Fruit fly (Drosophila melanogaster) whole organism, embryonic: Measurements from ENCODE around the gene CG15034.
A peak's percentile ranks its signal among the peaks of the same experiment; 100 is the strongest.

ENCODE experiments used
- B-H1 ChIP-seq: fragments of 200-800 bp; sonication (Bioruptor generic); IDR thresholded peaks from 3 replicates; pipeline ENCODE4 v1.3.6; 2022; ENCODE audit warnings: missing biosample characterization, missing genetic modification characterization
- CG11456 ChIP-seq: fragments of 200-800 bp; sonication (Bioruptor generic); IDR thresholded peaks from 3 replicates; pipeline ENCODE4 v1.3.6; 2022; ENCODE audit warnings: missing biosample characterization, missing genetic modification characterization
- CG11696 ChIP-seq: fragments of 200-800 bp; sonication (Bioruptor generic); IDR thresholded peaks from 2 replicates; pipeline ENCODE4 v1.3.6; 2022; ENCODE audit warnings: missing biosample characterization, missing genetic modification characterization
- CG12744 ChIP-seq: fragments of 200-800 bp; sonication (Bioruptor generic); optimal IDR thresholded peaks from 2 replicates; lab custom pipeline; 2016; ENCODE audit warnings: missing biosample characterization, missing genetic modification characterization
- CG12769 ChIP-seq: fragments of 200-800 bp; sonication (Bioruptor generic); optimal IDR thresholded peaks from 2 replicates; lab custom pipeline; 2019; ENCODE audit warnings: missing biosample characterization, mild to moderate bottlenecking, missing genetic modification characterization, moderate library complexity
- CG13287 ChIP-seq: fragments of 200-800 bp; sonication (Bioruptor generic); IDR thresholded peaks from 2 replicates; pipeline ENCODE4 v1.3.6; 2022; ENCODE audit warnings: missing biosample characterization, missing genetic modification characterization; ENCODE audit not compliant: partially characterized antibody
- CG13894 ChIP-seq: fragments of 200-800 bp; sonication (Bioruptor generic); optimal IDR thresholded peaks from 3 replicates; lab custom pipeline; 2018; ENCODE audit warnings: missing biosample characterization, mild to moderate bottlenecking, missing genetic modification characterization, moderate library complexity
- CG15073 ChIP-seq: fragments of 200-800 bp; sonication (Bioruptor generic); optimal IDR thresholded peaks from 2 replicates; lab custom pipeline; 2016; ENCODE audit warnings: missing biosample characterization, missing genetic modification characterization
- CG15514 ChIP-seq: fragments of 200-800 bp; sonication (Bioruptor generic); optimal IDR thresholded peaks from 3 replicates; lab custom pipeline; 2017; ENCODE audit warnings: missing biosample characterization, missing genetic modification characterization, mild to moderate bottlenecking, moderate library complexity, missing genetic modification reagents
- CG16863 ChIP-seq: fragments of 200-800 bp; sonication (Bioruptor generic); optimal IDR thresholded peaks from 3 replicates; lab custom pipeline; 2016; ENCODE audit warnings: missing biosample characterization, missing genetic modification characterization
- CG18476 ChIP-seq: fragments of 200-800 bp; sonication (Bioruptor generic); optimal IDR thresholded peaks from 2 replicates; lab custom pipeline; 2016; ENCODE audit warnings: missing biosample characterization, mild to moderate bottlenecking, missing genetic modification characterization
- CG18619 ChIP-seq: fragments of 200-800 bp; sonication (Bioruptor generic); optimal IDR thresholded peaks from 3 replicates; lab custom pipeline; 2017; ENCODE audit warnings: missing biosample characterization, mild to moderate bottlenecking, missing genetic modification characterization
- CG2129 ChIP-seq: fragments of 200-800 bp; sonication (Bioruptor generic); IDR thresholded peaks from 2 replicates; pipeline ENCODE4 v1.3.6; 2022; ENCODE audit warnings: missing biosample characterization, missing genetic modification characterization; ENCODE audit not compliant: partially characterized antibody
- CG2712 ChIP-seq: fragments of 200-800 bp; optimal IDR thresholded peaks from 3 replicates; lab custom pipeline; 2019; ENCODE audit warnings: missing biosample characterization, mild to moderate bottlenecking, missing genetic modification characterization, moderate library complexity
- CG31441 ChIP-seq: fragments of 200-800 bp; sonication (Bioruptor generic); IDR thresholded peaks from 2 replicates; pipeline ENCODE4 v1.3.6; 2022; ENCODE audit warnings: missing biosample characterization, missing genetic modification characterization
- CG3847 ChIP-seq: fragments of 200-800 bp; sonication (Bioruptor generic); IDR thresholded peaks from 2 replicates; pipeline ENCODE4 v1.3.6; 2022; ENCODE audit warnings: missing biosample characterization, missing genetic modification characterization
- CG42726 ChIP-seq: fragments of 200-800 bp; sonication (Bioruptor generic); IDR thresholded peaks from 2 replicates; pipeline ENCODE4 v1.3.6; 2022; ENCODE audit warnings: missing biosample characterization, missing genetic modification characterization; ENCODE audit not compliant: partially characterized antibody
- CG4854 ChIP-seq: fragments of 200-800 bp; sonication (Bioruptor generic); optimal IDR thresholded peaks from 2 replicates; lab custom pipeline; 2016; ENCODE audit warnings: missing biosample characterization, missing genetic modification characterization, inconsistent platforms
- CG6654 ChIP-seq: fragments of 200-800 bp; sonication (Bioruptor generic); optimal IDR thresholded peaks from 2 replicates; lab custom pipeline; 2017; ENCODE audit warnings: missing biosample characterization, mild to moderate bottlenecking, missing genetic modification characterization
- CG6689 ChIP-seq: fragments of 200-800 bp; sonication (Bioruptor generic); IDR thresholded peaks from 2 replicates; pipeline ENCODE4 v1.3.6; 2022; ENCODE audit warnings: missing biosample characterization, missing genetic modification characterization
- CG8281 ChIP-seq: fragments of 200-800 bp; sonication (Bioruptor generic); optimal IDR thresholded peaks from 2 replicates; lab custom pipeline; 2018; ENCODE audit warnings: missing biosample characterization, mild to moderate bottlenecking, missing genetic modification characterization, moderate library complexity
- CG8944 ChIP-seq: fragments of 200-800 bp; sonication (Bioruptor generic); optimal IDR thresholded peaks from 3 replicates; lab custom pipeline; 2016; ENCODE audit warnings: missing biosample characterization, missing genetic modification characterization
- CG9817 ChIP-seq: fragments of 200-800 bp; sonication (Bioruptor generic); optimal IDR thresholded peaks from 2 replicates; lab custom pipeline; 2018; ENCODE audit warnings: missing biosample characterization, mild to moderate bottlenecking, missing genetic modification characterization, moderate library complexity
- Dek ChIP-seq: fragments of 200-800 bp; sonication (Bioruptor generic); optimal IDR thresholded peaks from 3 replicates; lab custom pipeline; 2019; ENCODE audit warnings: missing biosample characterization, mild to moderate bottlenecking, missing genetic modification characterization, moderate library complexity
- Dfd ChIP-seq, 2 experiments: fragments of >200 bp; optimal IDR thresholded peaks; 2 replicates each; lab custom pipeline; 2017; ENCODE audit warnings: missing biosample characterization in 2 of 2, missing genetic modification characterization in 2 of 2
- Hand ChIP-seq: fragments of 200-800 bp; sonication (Bioruptor generic); optimal IDR thresholded peaks from 2 replicates; lab custom pipeline; 2017; ENCODE audit warnings: mild to moderate bottlenecking, missing biosample characterization, missing genetic modification reagents, missing genetic modification characterization
- MESR4 ChIP-seq: fragments of 200-800 bp; sonication (Bioruptor generic); optimal IDR thresholded peaks from 2 replicates; lab custom pipeline; 2018; ENCODE audit warnings: missing biosample characterization, mild to moderate bottlenecking, missing genetic modification characterization, moderate library complexity
- Mad ChIP-seq: fragments of 200-800 bp; sonication (Bioruptor generic); optimal IDR thresholded peaks from 2 replicates; lab custom pipeline; 2016; ENCODE audit warnings: missing biosample characterization, missing genetic modification characterization
- Mrtf ChIP-seq: fragments of 200-800 bp; sonication (Bioruptor generic); IDR thresholded peaks from 3 replicates; pipeline ENCODE4 v1.3.6; 2022; ENCODE audit warnings: missing biosample characterization, missing genetic modification characterization
- Side ChIP-seq: fragments of 200-800 bp; sonication (Bioruptor generic); optimal IDR thresholded peaks from 2 replicates; lab custom pipeline; 2016; ENCODE audit warnings: missing biosample characterization, missing genetic modification characterization
- Ssrp ChIP-seq: fragments of 200-800 bp; sonication (Bioruptor generic); optimal IDR thresholded peaks from 2 replicates; lab custom pipeline; 2018; ENCODE audit warnings: missing biosample characterization, mild to moderate bottlenecking, missing genetic modification characterization, moderate library complexity
- aop ChIP-seq: fragments of 200-800 bp; sonication (Bioruptor generic); IDR thresholded peaks from 2 replicates; pipeline ENCODE4 v1.3.6; 2022; ENCODE audit warnings: missing biosample characterization, missing genetic modification characterization
- cas ChIP-seq: fragments of 200-800 bp; sonication (Bioruptor generic); IDR thresholded peaks from 2 replicates; pipeline ENCODE4 v1.3.6; 2022; ENCODE audit warnings: missing biosample characterization, missing genetic modification characterization
- chm ChIP-seq: fragments of 200-800 bp; sonication (Bioruptor generic); IDR thresholded peaks from 2 replicates; pipeline ENCODE4 v1.3.6; 2022; ENCODE audit warnings: missing biosample characterization, missing genetic modification characterization
- corto ChIP-seq: fragments of 200-800 bp; sonication (Bioruptor generic); optimal IDR thresholded peaks from 2 replicates; lab custom pipeline; 2016; ENCODE audit warnings: missing biosample characterization, mild to moderate bottlenecking, missing genetic modification characterization, moderate library complexity
- dmrt99B ChIP-seq: fragments of 200-800 bp; sonication (Bioruptor generic); optimal IDR thresholded peaks from 2 replicates; lab custom pipeline; 2018; ENCODE audit warnings: missing biosample characterization, mild to moderate bottlenecking, missing genetic modification characterization, moderate library complexity
- esg ChIP-seq: fragments of 200-800 bp; sonication (Bioruptor generic); conservative IDR thresholded peaks from 2 replicates; pipeline ENCODE4 v1.3.6; 2022; ENCODE audit warnings: missing biosample characterization, missing genetic modification characterization
- gt ChIP-seq: fragments of 200-800 bp; sonication (Bioruptor generic); IDR thresholded peaks from 2 replicates; pipeline ENCODE4 v1.3.6; 2022; ENCODE audit warnings: missing biosample characterization, missing genetic modification characterization
- h ChIP-seq: fragments of >200 bp; optimal IDR thresholded peaks from 2 replicates; lab custom pipeline; 2017
- lola ChIP-seq, 3 experiments: fragments of >200 bp in 2 of 3; fragments of 200-800 bp in 1 of 3; sonication (Bioruptor generic) in 1 of 3; optimal IDR thresholded peaks; 2 replicates each; lab custom pipeline; 2017 to 2019; ENCODE audit warnings: missing biosample characterization in 3 of 3, missing genetic modification characterization in 3 of 3, mild to moderate bottlenecking in 1 of 3, moderate library complexity in 1 of 3
- mirr ChIP-seq: fragments of 200-800 bp; sonication (Bioruptor generic); optimal IDR thresholded peaks from 3 replicates; lab custom pipeline; 2018; ENCODE audit warnings: missing biosample characterization, mild to moderate bottlenecking, missing genetic modification characterization
- peb ChIP-seq: fragments of 200-800 bp; sonication (Bioruptor generic); IDR thresholded peaks from 2 replicates; pipeline ENCODE4 v1.3.6; 2022; ENCODE audit warnings: missing biosample characterization, missing genetic modification characterization
- pnt ChIP-seq: fragments of 200-800 bp; sonication (Bioruptor generic); optimal IDR thresholded peaks from 3 replicates; lab custom pipeline; 2016; ENCODE audit warnings: missing biosample characterization, missing genetic modification characterization
- pros ChIP-seq: fragments of 200-800 bp; sonication (Bioruptor generic); optimal IDR thresholded peaks from 3 replicates; lab custom pipeline; 2019; ENCODE audit warnings: missing biosample characterization, mild to moderate bottlenecking, missing genetic modification characterization, moderate library complexity
- run ChIP-seq: fragments of 200-800 bp; sonication (Bioruptor generic); optimal IDR thresholded peaks from 3 replicates; lab custom pipeline; 2018; ENCODE audit warnings: missing biosample characterization, mild to moderate bottlenecking, missing genetic modification characterization
- sqz ChIP-seq: fragments of 200-800 bp; sonication (Bioruptor generic); optimal IDR thresholded peaks from 3 replicates; lab custom pipeline; 2018; ENCODE audit warnings: missing biosample characterization, mild to moderate bottlenecking, missing genetic modification characterization
- vnd ChIP-seq: fragments of 200-800 bp; sonication (Bioruptor generic); IDR thresholded peaks from 3 replicates; pipeline ENCODE4 v1.3.6; 2022; ENCODE audit warnings: missing biosample characterization, missing genetic modification characterization; ENCODE audit not compliant: partially characterized antibody
- wek ChIP-seq: fragments of 200-800 bp; sonication (Bioruptor generic); optimal IDR thresholded peaks from 3 replicates; lab custom pipeline; 2018; ENCODE audit warnings: missing biosample characterization, mild to moderate bottlenecking, missing genetic modification characterization, moderate library complexity

CG15034 gene

dm6 chrX:7336121-7336961 is 11.0 kb downstream of the CG15034 start (continued):
- peak; percentile 89 for TF ChIP-seq Mrtf (GFP tag; lab: Robert Waterston, UW)
- no peak for TF ChIP-seq CG13287 (GFP tag; lab: Robert Waterston, UW)
- TF ChIP-seq Mad, result peak; percentile 89
- TF ChIP-seq pnt (GFP tag; lab: Kevin White, UChicago), result peak; percentile 90
- TF ChIP-seq CG8944 (GFP tag; lab: Kevin White, UChicago), result peak; percentile 89
- TF ChIP-seq Dfd (GFP tag; optimal IDR thresholded peaks at IDR 0.05; lab: Kevin White, UChicago), result no peak
- TF ChIP-seq CG6689 (GFP tag; lab: Robert Waterston, UW), result peak; percentile 92
- peak; percentile 57; the same call in 1 of the 3 replicates for TF ChIP-seq CG11456
- TF ChIP-seq CG9817 (tag; lab: Kevin White, UChicago), result peak; percentile 81
- peak; percentile 57 for TF ChIP-seq sqz (GFP tag; lab: Kevin White, UChicago)
- no peak for TF ChIP-seq CG42726 (GFP tag; lab: Robert Waterston, UW)
- peak; percentile 69 for TF ChIP-seq CG15073 (GFP tag; lab: Kevin White, UChicago)
- TF ChIP-seq CG2712 (tag; lab: Kevin White, UChicago), result peak; percentile 97
- peak; percentile 79 for TF ChIP-seq esg (GFP tag; lab: Robert Waterston, UW)
- TF ChIP-seq CG2129 (GFP tag; lab: Robert Waterston, UW), result no peak
- peak; percentile 89 for TF ChIP-seq CG18476 (GFP tag; lab: Kevin White, UChicago)
- TF ChIP-seq CG11696 (GFP tag; lab: Robert Waterston, UW), result peak; percentile 99
- TF ChIP-seq Ssrp (tag; lab: Kevin White, UChicago), result peak; percentile 93
- TF ChIP-seq cas (GFP tag; lab: Robert Waterston, UW), result no peak
- peak; percentile 67 for TF ChIP-seq chm
- peak in 1 of 3 experiments; percentile 93 for TF ChIP-seq lola (GFP tag; optimal IDR thresholded peaks at IDR 0.05; lab: Kevin White, UChicago)
- TF ChIP-seq Hand (GFP tag; lab: Kevin White, UChicago), result peak; percentile 39
- peak; percentile 76 for TF ChIP-seq Dek
- peak; percentile 97 for TF ChIP-seq dmrt99B
- TF ChIP-seq CG15514, result peak; percentile 64
- no peak for TF ChIP-seq pros
- TF ChIP-seq vnd (GFP tag; lab: Robert Waterston, UW), result no peak
- peak; percentile 1 for TF ChIP-seq CG13894 (tag; lab: Kevin White, UChicago)
- TF ChIP-seq MESR4 (GFP tag; lab: Kevin White, UChicago), result peak; percentile 37
- TF ChIP-seq CG12744 (GFP tag; lab: Kevin White, UChicago), result peak; percentile 79
- TF ChIP-seq Side, result peak; percentile 90
- TF ChIP-seq mirr (GFP tag; lab: Kevin White, UChicago), result peak; percentile 55
- peak; percentile 58; the same call in 1 of the 2 replicates for TF ChIP-seq gt (GFP tag; lab: Robert Waterston, UW)
- no peak for TF ChIP-seq h (lab: Kevin White, UChicago)
- peak; percentile 93 for TF ChIP-seq CG16863
- peak; percentile 72 for TF ChIP-seq CG8281
- TF ChIP-seq run (tag; lab: Kevin White, UChicago), result peak; percentile 87
- peak; percentile 80 for TF ChIP-seq wek (GFP tag; lab: Kevin White, UChicago)
- peak; percentile 85 for TF ChIP-seq CG18619 (GFP tag; lab: Kevin White, UChicago)
- TF ChIP-seq CG12769 (tag; lab: Kevin White, UChicago), result peak; percentile 92
- TF ChIP-seq corto (GFP tag; lab: Kevin White, UChicago), result no peak
- TF ChIP-seq CG31441, result peak; percentile 91
- peak; percentile 78 for TF ChIP-seq peb (GFP tag; lab: Robert Waterston, UW)
- TF ChIP-seq CG4854 (GFP tag; lab: Kevin White, UChicago), result peak; percentile 83
- TF ChIP-seq CG3847, result peak; percentile 79
- no peak for TF ChIP-seq aop
- peak; percentile 97 for TF ChIP-seq CG6654 (GFP tag; lab: Kevin White, UChicago)
- peak; percentile 72; the same call in 2 of the 3 replicates for TF ChIP-seq B-H1 (GFP tag; lab: Robert Waterston, UW)
